Worm (Caenorhabditis elegans): Measurements from ENCODE around the gene acc-3.

ce11 chrX:4711698-4712329 is 15.5 kb downstream of the acc-3 start, which contains the start of the genes dnj-14 and glit-1:
- TF ChIP-seq ama-1 (optimal IDR thresholded peaks at IDR 0.05) (no peak), hmg-4 (GFP tag; optimal IDR thresholded peaks at IDR 0.05) (peak; percentile 80), B0310.2 (tag; optimal IDR thresholded peaks at IDR 0.05) (no peak), ceh-13 (GFP tag; optimal IDR thresholded peaks at IDR 0.05) (no peak), sea-1 (GFP tag; conservative IDR thresholded peaks at IDR 0.05) (peak; percentile 63; the same call in 1 of the 2 replicates), hmbx-1 (tag; optimal IDR thresholded peaks at IDR 0.05) (no peak), ceh-36 (tag; optimal IDR thresholded peaks at IDR 0.05) (no peak), hnd-1 (tag; optimal IDR thresholded peaks at IDR 0.05) (no peak), tbx-37 (GFP tag; conservative IDR thresholded peaks at IDR 0.05) (no peak; the same call in 1 of the 2 replicates), tra-4 (tag; optimal IDR thresholded peaks at IDR 0.05) (no peak), ets-7 (tag; optimal IDR thresholded peaks at IDR 0.05) (no peak), tbx-11 (GFP tag; IDR thresholded peaks at IDR 0.05) (no peak), F13C5.2 (tag; optimal IDR thresholded peaks at IDR 0.05) (peak; percentile 55), pes-1 (GFP tag; IDR thresholded peaks at IDR 0.05) (no peak)

Measured in whole organism, early embryonic.